Fruit fly (Drosophila melanogaster): Measurements from ENCODE around the gene Gbeta13F.

The Gbeta13F gene

dm6 chrX:15867863-15868262, 7.9 kb downstream of the Gbeta13F start, which contains the start of gene Gapdh2 (continued):
- peak; percentile 97 for TF ChIP-seq CG2202 (tag; optimal IDR thresholded peaks at IDR 0.05)
- TF ChIP-seq row (GFP tag; IDR thresholded peaks at IDR 0.05) = peak; percentile 99
- TF ChIP-seq CG2129 (GFP tag; IDR thresholded peaks at IDR 0.05; ENCODE audit: partially characterized antibody) = no peak
- TF ChIP-seq GATAe (GFP tag; conservative IDR thresholded peaks at IDR 0.05) = peak; percentile 95
- peak; percentile 96 for TF ChIP-seq cato (GFP tag; optimal IDR thresholded peaks at IDR 0.05; ENCODE audit: borderline replicate concordance)
- peak; percentile 77 for TF ChIP-seq CG3163 (GFP tag; optimal IDR thresholded peaks at IDR 0.05)
- no peak for TF ChIP-seq CG14860 (GFP tag; IDR thresholded peaks at IDR 0.05; ENCODE audit: partially characterized antibody)
- peak; percentile 98 for TF ChIP-seq Ptx1 (GFP tag; IDR thresholded peaks at IDR 0.05)
- peak; percentile 100 for TF ChIP-seq corto (GFP tag; optimal IDR thresholded peaks at IDR 0.05)
- peak; percentile 93; the same call in 1 of the 2 replicates for TF ChIP-seq CG6272 (GFP tag; IDR thresholded peaks at IDR 0.05)
- TF ChIP-seq Tbp (GFP tag; optimal IDR thresholded peaks at IDR 0.05) = no peak
- TF ChIP-seq Dll (GFP tag; IDR thresholded peaks at IDR 0.05; ENCODE audit: partially characterized antibody) = no peak
- peak; percentile 97 for TF ChIP-seq CG3838 (GFP tag; optimal IDR thresholded peaks at IDR 0.05)
- peak; percentile 98 for TF ChIP-seq al (GFP tag; IDR thresholded peaks at IDR 0.05)
- TF ChIP-seq fd64A (GFP tag; optimal IDR thresholded peaks at IDR 0.05) = peak; percentile 98
- peak; percentile 99 for TF ChIP-seq CG11504 (tag; optimal IDR thresholded peaks at IDR 0.05)
- TF ChIP-seq CG2116 (GFP tag; optimal IDR thresholded peaks at IDR 0.05) = peak; percentile 88
- TF ChIP-seq kni (GFP tag; optimal IDR thresholded peaks at IDR 0.05) = peak; percentile 99
- no peak; the same call in 1 of the 2 replicates for TF ChIP-seq ro (GFP tag; IDR thresholded peaks at IDR 0.05)
- peak; percentile 98 for TF ChIP-seq Taf1 (GFP tag; IDR thresholded peaks at IDR 0.05)
- peak; percentile 99 for TF ChIP-seq CG32767 (GFP tag; IDR thresholded peaks at IDR 0.05)
- peak; percentile 99 for TF ChIP-seq stc (GFP tag; IDR thresholded peaks at IDR 0.05)
- peak; percentile 98 for TF ChIP-seq CG2889 (GFP tag; IDR thresholded peaks at IDR 0.05)
- TF ChIP-seq ind (GFP tag; optimal IDR thresholded peaks at IDR 0.05) = peak; percentile 98
- TF ChIP-seq dan (GFP tag; IDR thresholded peaks at IDR 0.05) = no peak
- TF ChIP-seq Mrtf (GFP tag; IDR thresholded peaks at IDR 0.05) = peak; percentile 98
- peak; percentile 97 for TF ChIP-seq CG12942 (GFP tag; optimal IDR thresholded peaks at IDR 0.05)
- TF ChIP-seq run (tag; optimal IDR thresholded peaks at IDR 0.05) = peak; percentile 100
- peak; percentile 99 for TF ChIP-seq CG17361 (GFP tag; IDR thresholded peaks at IDR 0.05)
- TF ChIP-seq tio (GFP tag; optimal IDR thresholded peaks at IDR 0.05) = peak; percentile 97
- TF ChIP-seq bab2 (GFP tag; optimal IDR thresholded peaks at IDR 0.05) = peak; percentile 98
- peak; percentile 100 for TF ChIP-seq vvl (GFP tag; IDR thresholded peaks at IDR 0.05)
- TF ChIP-seq cwo (GFP tag; optimal IDR thresholded peaks at IDR 0.05) = peak; percentile 99
- peak; percentile 98; the same call in 1 of the 2 replicates for TF ChIP-seq lmd (GFP tag; IDR thresholded peaks at IDR 0.05)
- TF ChIP-seq unpg (GFP tag; optimal IDR thresholded peaks at IDR 0.05) = peak; percentile 100
- TF ChIP-seq Dfd (GFP tag; optimal IDR thresholded peaks at IDR 0.05) = peak in 1 of 2 experiments; percentile 10
- TF ChIP-seq da (GFP tag; optimal IDR thresholded peaks at IDR 0.05) = peak; percentile 89
- TF ChIP-seq CG7556 (GFP tag; optimal IDR thresholded peaks at IDR 0.05) = peak; percentile 100
- peak; percentile 97 for TF ChIP-seq mam (GFP tag; optimal IDR thresholded peaks at IDR 0.05)
- peak; percentile 99 for TF ChIP-seq CG9817 (tag; optimal IDR thresholded peaks at IDR 0.05)
- peak; percentile 99 for TF ChIP-seq CG9727 (GFP tag; optimal IDR thresholded peaks at IDR 0.05)
- TF ChIP-seq fd3F (GFP tag; optimal IDR thresholded peaks at IDR 0.05) = peak; percentile 99
- peak; percentile 99 for TF ChIP-seq tgo (GFP tag; IDR thresholded peaks at IDR 0.05)
- TF ChIP-seq dmrt11E (tag; optimal IDR thresholded peaks at IDR 0.05) = peak; percentile 66
- peak; percentile 99 for TF ChIP-seq CG5953 (GFP tag; IDR thresholded peaks at IDR 0.05)
- TF ChIP-seq Ets97D (GFP tag; optimal IDR thresholded peaks at IDR 0.05) = peak; percentile 92
- TF ChIP-seq CG4424 (GFP tag; optimal IDR thresholded peaks at IDR 0.05) = peak; percentile 99
- TF ChIP-seq cas (GFP tag; IDR thresholded peaks at IDR 0.05) = peak; percentile 99
- peak; percentile 99 for TF ChIP-seq CG12769 (tag; optimal IDR thresholded peaks at IDR 0.05)
- peak; percentile 98 for TF ChIP-seq D19A (tag; optimal IDR thresholded peaks at IDR 0.05)
- peak; percentile 100 for TF ChIP-seq CG34376 (GFP tag; optimal IDR thresholded peaks at IDR 0.05)

All from whole organism, embryonic.